Fruit fly (Drosophila melanogaster): Measurements from ENCODE around the gene Jhbp7.

The Jhbp7 gene

DNA sequence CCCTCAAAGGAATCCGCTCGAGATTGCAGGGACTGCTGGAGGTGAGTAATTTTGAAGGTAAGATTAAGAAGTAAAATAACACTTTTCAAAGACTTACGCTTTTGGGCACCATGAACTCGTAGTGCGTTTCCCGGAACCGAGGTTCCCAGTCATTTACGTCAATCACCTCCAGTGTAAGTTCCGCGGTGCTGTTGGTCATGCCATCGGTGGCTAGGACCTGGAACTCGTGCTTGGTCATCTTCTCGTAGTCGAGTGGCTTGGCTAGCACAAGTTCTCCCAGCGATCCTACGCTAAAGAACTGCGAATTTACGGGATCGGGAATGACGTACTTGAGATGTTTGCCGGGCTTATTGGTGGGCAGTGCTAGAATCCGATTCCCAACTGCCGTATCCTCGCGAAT lies 11.9 kb upstream of the Jhbp7 start:
- TF ChIP-seq CG17801 (GFP tag; optimal IDR thresholded peaks at IDR 0.05; ENCODE audit: partially characterized antibody), result no peak

DNA sequence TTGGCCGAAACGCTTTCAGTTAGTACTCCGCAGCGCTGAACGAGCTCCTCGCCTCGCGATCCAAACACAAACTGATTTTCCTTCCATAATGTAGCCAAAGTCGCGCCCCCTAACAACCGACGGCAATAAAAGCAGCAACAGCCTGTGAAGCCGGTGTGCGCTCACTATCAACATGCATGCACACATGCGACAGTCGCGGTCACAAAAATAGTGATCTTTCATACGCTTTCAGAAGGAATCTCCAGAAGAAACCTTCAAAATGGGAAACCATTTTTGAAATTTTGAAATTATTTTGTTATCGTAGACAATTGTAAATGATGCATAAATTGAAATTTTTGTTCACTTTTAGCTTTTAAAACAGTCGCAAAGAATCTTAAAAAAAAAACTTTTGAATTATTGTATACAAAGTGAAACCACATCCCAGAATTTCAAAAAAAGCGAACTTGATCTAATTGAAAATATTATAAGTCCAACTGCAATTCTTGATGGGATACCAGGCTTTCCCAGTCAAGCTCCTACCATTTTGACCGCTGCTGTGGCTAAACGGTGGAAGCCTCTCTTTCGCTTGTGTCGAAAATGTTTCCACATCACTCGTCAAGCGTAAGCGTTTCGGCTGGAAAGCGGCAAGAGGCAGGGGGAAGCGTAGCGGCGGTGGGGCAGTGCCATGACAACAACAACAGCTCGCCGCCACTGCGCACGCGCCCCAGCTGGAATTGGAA lies 5.0 kb upstream of the Jhbp7 start, which contains the start of gene Cad96Cb:
Gene Cad96Cb (minus strand): TSS at position 51 of the 719 bp plus-strand sequence.
- TF ChIP-seq CG17801 (GFP tag; optimal IDR thresholded peaks at IDR 0.05; ENCODE audit: partially characterized antibody), result peak; percentile 6

DNA sequence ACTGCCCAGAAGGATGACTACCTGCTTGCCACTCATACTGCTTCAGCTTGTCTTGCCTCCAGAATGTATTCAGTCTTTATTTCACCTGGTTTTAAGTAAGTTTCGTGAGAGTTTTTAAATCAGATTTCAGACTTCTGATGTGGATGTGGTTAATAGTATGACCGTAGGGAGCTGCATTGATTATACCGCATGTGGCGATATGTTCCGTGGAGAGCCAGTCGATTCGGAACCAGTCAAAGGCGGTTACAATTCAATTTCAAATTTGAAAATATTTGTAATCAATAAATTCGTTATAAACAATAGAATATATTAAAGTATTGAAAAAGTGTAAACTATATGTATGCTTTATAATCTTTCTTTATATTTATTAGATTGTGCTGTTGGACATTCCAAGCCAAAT lies 2.1 kb upstream of the Jhbp7 start, which contains the start of gene Sil1:
Gene Sil1 (minus strand): TSS at position 168 of the 400 bp plus-strand sequence.
- TF ChIP-seq CG17801 (GFP tag; optimal IDR thresholded peaks at IDR 0.05; ENCODE audit: partially characterized antibody), result peak; percentile 29

DNA sequence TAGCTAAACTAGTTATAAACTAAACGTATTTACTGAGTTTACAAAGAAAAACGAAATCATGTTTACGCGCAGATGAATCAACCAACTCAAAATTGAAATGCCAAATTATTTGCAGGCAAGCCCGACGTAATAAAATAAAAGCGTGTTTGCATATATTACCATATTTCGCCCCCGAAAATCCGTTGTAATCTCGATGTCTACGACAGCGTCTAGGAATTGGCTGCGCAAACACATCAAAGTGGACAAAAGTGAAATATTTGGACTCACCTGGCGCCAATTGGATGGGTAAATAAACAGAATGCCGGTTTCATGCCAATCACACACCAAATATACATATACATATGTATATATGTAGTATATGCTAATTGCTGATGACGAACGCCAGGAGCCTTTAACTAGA lies 1.3 kb upstream of the Jhbp7 start:
- no peak for TF ChIP-seq CG17801 (GFP tag; optimal IDR thresholded peaks at IDR 0.05; ENCODE audit: partially characterized antibody)

DNA sequence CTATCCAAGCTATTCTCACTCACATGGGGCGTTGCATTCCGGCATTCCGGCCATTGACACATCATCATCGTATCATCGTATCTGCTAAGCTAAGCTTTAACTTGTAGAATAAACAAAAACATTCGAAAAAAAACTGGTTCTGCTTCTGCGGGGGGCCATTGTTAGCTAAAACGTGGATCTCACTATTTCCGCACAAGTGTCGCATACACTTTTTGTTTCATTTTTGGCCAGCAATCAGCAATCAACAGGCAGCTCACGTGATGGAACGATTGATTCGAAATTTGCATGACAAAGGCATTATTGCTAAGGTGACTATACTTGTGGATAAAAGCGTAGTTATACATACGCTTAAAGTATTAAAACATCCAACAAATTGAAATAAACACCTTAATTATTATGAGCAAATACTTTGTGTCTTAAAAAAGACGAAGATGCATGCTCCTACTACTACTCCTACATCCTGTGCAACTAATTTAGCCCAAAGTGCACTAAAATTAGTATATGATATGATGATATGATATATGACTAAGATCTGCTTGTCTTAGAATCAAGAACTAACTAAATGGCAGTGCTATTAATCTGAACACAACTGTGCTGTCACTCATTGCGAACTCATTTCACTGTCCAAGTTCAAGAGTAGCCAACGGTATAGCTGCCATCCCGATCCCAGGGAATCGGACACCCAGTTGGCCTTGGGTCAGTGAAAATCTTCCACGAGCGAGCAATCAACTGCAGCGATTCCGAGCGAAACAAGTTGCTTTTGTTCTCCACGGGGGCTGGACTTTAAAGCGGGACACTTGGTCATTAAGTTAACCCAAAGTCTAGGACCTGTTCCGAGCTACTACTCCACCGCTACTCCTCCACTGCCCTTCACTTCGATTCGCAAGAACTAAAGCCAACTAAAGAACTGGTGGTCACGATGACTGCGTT lies 1.6 kb downstream of the Jhbp7 start:
- TF ChIP-seq CG17801 (GFP tag; optimal IDR thresholded peaks at IDR 0.05; ENCODE audit: partially characterized antibody), result no peak

DNA sequence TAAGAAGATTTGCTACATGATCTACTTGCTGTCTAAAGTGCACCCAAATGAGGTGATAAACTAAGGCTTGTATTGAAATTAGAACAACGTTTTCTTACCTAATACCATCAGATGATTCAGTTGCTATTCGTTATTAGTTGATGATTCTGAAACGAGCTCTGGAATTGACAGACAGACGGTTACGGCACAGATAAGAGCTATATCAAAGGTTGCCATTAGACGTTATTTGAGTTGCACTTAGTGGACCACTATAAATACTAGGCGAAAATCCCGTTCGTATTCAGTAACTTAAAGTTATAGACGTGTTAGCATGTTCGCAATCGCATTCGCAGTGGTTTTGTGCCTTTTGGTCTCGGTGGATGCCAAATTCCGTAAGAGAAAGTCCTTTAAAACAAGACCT lies 2.5 kb downstream of the Jhbp7 start, which contains the start of gene to:
Gene to (plus strand): TSS at position 301 of the 400 bp plus-strand sequence.
- no peak for TF ChIP-seq CG17801 (GFP tag; optimal IDR thresholded peaks at IDR 0.05; ENCODE audit: partially characterized antibody)

DNA sequence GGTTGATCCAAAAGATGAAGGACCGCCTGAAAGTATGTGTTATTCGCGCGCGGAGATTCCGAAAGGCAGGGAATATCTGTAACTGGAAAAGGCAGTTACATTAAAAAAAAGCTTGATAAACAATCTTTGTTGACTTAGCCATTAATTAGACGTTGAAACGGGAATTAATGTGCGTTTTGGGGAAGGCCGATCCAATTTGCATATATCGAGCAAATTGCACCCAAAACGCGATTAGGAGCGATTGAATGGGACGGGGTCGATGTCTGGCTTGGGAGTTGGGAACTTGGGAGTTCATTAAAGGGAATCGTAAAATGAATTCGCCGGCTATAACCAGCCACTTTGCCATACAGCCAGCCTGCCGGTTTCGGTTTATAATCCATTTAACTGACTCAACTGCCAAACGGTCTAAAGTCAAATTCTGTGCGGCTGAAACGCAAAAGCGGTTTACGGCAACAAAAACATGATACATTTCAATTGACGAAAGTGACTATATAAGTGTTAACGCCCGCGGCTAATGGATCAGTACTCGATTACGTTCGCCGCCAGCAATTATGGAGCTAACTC lies 4.2 kb downstream of the Jhbp7 start, which contains the start of gene CG11854:
Gene CG11854 (plus strand): TSS at position 514 of the 564 bp plus-strand sequence.
- TF ChIP-seq CG17801 (GFP tag; optimal IDR thresholded peaks at IDR 0.05; ENCODE audit: partially characterized antibody), result no peak

DNA sequence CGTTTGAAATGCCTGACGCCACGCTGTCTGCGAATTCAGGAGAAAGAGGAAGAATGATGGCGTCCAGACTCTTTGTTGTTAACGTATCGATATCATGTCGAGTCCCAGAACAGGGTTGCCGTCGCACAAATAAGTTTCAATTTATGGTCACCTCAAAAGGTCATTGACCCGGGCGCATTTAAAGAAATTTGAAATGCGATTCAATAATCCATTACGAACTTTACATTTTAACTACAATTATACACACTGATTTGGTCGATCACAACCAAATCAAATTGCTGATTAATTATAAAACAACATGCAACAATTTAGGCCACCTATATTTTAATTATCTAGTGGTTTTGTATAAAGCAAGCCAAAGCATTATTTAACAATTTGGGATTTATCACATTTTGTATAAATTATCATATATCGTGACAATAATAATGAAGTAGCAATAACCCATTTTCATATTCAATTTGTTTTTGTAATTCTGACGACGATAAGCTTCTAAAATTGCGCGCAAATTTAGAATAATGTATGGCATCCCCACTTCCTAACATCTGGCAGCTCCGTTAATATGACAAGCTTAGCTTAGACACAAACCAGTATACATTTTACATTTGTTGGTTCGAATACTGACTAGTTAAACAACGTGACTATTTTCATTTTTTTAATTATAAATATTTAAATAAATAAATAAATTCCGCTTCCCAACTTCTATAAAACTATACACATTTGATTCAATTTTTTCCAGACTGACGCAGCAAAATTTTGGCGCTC lies 7.8 kb downstream of the Jhbp7 start, which contains the start of gene bam:
Gene bam (minus strand): TSS at position 58 of the 762 bp plus-strand sequence.
- no peak for TF ChIP-seq CG17801 (GFP tag; optimal IDR thresholded peaks at IDR 0.05; ENCODE audit: partially characterized antibody)

DNA sequence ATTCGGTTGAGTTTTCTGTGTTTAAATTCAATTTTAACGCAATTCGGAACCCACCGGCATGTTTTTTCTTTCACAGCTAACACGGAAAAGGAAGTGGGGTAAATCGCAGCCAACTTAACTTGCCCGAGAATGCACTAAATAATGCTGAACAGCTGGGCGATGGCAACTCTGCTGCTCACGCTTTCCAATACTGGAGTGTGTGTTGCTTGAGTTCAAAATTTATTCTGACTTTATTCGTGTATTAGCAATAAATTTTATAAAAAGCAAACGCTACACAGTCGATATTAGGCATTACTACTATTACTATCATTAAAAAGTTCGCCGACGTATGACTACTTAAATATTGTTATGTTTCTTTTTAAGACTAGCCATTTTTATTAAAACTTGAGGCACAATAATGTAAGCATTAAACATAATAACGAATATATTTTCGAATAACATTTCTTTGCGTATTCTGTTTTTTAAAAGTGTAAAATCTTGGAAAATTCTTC lies 10.0 kb downstream of the Jhbp7 start, which contains the start of the genes RpS27 and Nup37:
Gene RpS27 (minus strand): TSS at position 136 of the 491 bp plus-strand sequence.
Gene Nup37 (plus strand): TSS at position 280 of the 491 bp plus-strand sequence.
- TF ChIP-seq CG17801 (GFP tag; optimal IDR thresholded peaks at IDR 0.05; ENCODE audit: partially characterized antibody), result peak; percentile 89

DNA sequence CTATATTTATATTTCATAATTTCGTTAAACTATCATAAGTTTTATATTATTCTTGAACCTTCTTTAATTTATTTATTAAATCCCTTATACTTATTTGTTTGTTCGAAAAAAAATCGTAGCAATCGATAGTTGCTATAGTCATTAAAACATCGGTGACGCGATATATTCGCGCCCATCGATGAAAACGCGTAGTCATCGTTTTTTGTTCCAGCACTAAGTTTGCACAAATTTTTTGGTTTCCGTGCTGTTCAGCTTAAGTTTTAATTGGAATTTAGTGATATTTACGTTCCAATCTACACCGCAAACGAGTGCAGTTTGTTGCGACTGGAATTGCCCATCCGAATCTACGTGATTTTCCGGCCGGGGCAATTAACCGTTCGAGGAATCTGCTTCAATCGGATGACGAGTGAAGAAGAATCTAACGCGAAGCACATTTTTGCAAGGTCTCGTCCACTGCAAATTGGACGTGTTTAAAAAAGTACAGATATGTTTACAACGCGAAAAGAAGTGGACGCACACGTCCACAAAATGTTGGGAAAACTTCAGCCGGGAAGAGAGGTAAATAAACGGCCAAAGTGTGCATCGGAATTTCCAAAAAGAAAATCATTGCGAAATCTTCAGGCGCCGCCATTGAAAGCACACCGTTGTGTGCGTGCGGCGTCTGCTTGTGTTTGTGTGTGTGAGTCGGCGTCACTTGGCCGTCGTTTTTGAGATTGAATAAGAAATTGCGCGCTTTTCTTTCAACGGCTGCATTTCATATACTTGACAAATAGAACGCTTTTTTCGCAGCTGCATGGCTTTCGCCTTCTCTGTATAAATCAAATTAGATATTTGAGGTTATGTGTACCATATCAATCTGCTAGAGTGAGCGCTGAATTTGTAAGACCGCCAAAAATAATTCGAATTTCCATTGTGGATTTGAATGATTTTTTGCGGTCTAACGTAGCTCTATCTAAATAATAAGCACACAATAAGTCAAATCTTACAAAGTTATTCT lies 12.0 kb downstream of the Jhbp7 start, which contains the start of gene Nup358:
Gene Nup358 (plus strand): TSS at position 204 of the 997 bp plus-strand sequence.
- TF ChIP-seq CG17801 (GFP tag; optimal IDR thresholded peaks at IDR 0.05; ENCODE audit: partially characterized antibody), result peak; percentile 66

DNA sequence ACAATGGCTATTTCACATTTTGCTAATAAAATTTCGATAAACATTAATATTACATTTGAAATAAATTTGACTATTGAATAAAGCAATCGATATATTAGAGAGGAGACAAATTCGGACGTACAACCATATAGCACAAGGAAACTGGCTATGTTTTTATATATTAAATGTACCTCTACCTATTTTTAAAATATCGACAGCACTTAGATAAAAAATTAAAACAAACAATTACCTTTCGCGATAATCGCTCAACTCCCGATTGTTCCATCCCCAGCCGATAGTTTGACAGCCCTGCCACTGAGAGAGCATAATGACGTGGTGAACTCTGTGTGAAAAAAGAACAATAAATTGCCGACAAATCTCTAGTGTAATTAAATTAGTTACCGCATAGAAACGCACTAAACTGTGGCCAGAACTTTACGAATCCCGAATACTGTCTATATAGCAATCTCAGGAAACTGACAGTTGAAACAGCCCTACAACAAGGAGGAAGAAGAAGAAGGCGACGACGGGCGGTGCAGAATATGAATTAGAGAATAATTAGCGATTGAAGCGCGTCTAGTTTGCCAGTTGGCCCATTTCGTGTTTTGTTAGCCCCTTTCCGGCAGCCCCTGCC lies 21.3 kb downstream of the Jhbp7 start, which contains the start of gene CG11857:
Gene CG11857 (plus strand): TSS at position 271 of the 613 bp plus-strand sequence.
- TF ChIP-seq CG17801 (GFP tag; optimal IDR thresholded peaks at IDR 0.05; ENCODE audit: partially characterized antibody), result peak; percentile 97

DNA sequence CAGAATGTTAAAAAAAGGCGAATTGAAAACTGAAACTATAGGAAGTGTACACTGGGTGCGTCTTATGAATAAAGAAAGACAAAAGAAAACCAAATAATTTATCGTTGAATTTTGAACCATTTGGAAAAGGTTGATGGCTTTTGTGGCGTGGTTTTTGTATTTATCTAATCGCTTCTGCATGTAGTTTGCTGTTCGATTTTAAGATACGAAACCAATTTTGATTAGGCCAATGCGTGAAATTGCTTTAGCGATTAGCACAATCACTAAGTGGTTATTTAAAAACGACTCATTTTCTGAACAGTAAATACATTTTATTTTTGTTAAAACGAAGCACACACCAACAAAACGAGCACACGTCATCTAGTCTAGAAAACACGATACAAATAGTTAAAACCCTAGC lies 23.3 kb downstream of the Jhbp7 start:
- TF ChIP-seq CG17801 (GFP tag; optimal IDR thresholded peaks at IDR 0.05; ENCODE audit: partially characterized antibody), result no peak
